Worm (Caenorhabditis elegans): ENCODE results near the gene F22B5.4.

- no peak for TF ChIP-seq ama-1 (optimal IDR thresholded peaks at IDR 0.05)
- TF ChIP-seq isw-1 (GFP tag; IDR thresholded peaks at IDR 0.05): no peak
- no peak for TF ChIP-seq fkh-10 (GFP tag; optimal IDR thresholded peaks at IDR 0.05)
- no peak for TF ChIP-seq dpl-1 (GFP tag; optimal IDR thresholded peaks at IDR 0.05)
- no peak for TF ChIP-seq nhr-47 (tag; optimal IDR thresholded peaks at IDR 0.05)
- TF ChIP-seq unc-86 (tag; optimal IDR thresholded peaks at IDR 0.05): no peak
- TF ChIP-seq unc-62 (GFP tag; optimal IDR thresholded peaks at IDR 0.05): no peak
- no peak for TF ChIP-seq efl-1 (optimal IDR thresholded peaks at IDR 0.05)
- TF ChIP-seq efl-1 (GFP tag; optimal IDR thresholded peaks at IDR 0.05 in 1 of 2): no peak
- no peak for TF ChIP-seq nhr-85 (tag)
Observed at ce11 chrII:8411002-8411401, 38.5 kb upstream of the F22B5.4 start.

Measured in whole organism, L1 larva.